Worm (Caenorhabditis elegans): Measurements from ENCODE around the gene T24H10.4.

DNA sequence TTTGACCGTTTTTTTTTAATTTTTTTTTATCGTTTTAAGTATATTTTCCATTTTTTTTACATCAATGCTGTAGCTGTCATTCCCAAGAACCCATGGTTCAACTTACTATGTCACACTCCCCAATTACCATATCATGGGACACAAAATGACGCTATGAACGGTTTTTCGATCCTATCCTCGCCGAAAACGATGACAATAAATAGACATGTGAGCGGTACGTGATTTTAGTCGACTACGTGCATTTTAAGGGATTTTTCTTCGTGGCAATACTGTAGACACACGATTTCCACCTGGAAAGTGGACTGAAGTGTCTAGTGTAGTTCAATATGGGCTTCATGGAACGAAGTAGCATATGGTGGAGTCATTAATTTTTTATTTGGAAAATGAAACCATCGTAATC is 46.9 kb downstream of the T24H10.4 start:
- TF ChIP-seq zip-8 (tag; optimal IDR thresholded peaks at IDR 0.05) (no peak), unc-62 (GFP tag; optimal IDR thresholded peaks at IDR 0.05) (no peak), elt-3 (tag; optimal IDR thresholded peaks at IDR 0.05) (no peak)

All from whole organism, mixed stage, embryonic.